Worm (Caenorhabditis elegans) whole organism, L2 larva: ENCODE measurements around the gene Y38A10A.2.

Experiments
- C34F6.9 ChIP-seq: fragments of 150-350 bp; optimal IDR thresholded peaks from 2 replicates; lab custom pipeline; 2014; ENCODE audit warnings: missing biosample characterization, missing genetic modification characterization
- R02D3.7 ChIP-seq: fragments of 150-350 bp; optimal IDR thresholded peaks from 2 replicates; lab custom pipeline; 2014; ENCODE audit warnings: missing biosample characterization, missing genetic modification characterization
- Y55F3AM.14 ChIP-seq: fragments of 200-800 bp; sonication (Bioruptor generic); optimal IDR thresholded peaks from 2 replicates; lab custom pipeline; 2018; ENCODE audit warnings: mild to moderate bottlenecking, missing genetic modification characterization, missing compliant biosample characterization
- ZK546.5 ChIP-seq: sonication (generic microtip); optimal IDR thresholded peaks from 2 replicates; lab custom pipeline; 2017; ENCODE audit warnings: missing biosample characterization, missing genetic modification characterization
- alr-1 ChIP-seq: fragments of 150-350 bp; optimal IDR thresholded peaks from 2 replicates; lab custom pipeline; 2014; ENCODE audit warnings: missing biosample characterization, missing genetic modification characterization
- ama-1 ChIP-seq: fragments of 150-350 bp; optimal IDR thresholded peaks from 2 replicates; lab custom pipeline; 2018; ENCODE audit warnings: inconsistent platforms
- blmp-1 ChIP-seq: sonication (generic microtip); optimal IDR thresholded peaks from 2 replicates; lab custom pipeline; 2017; ENCODE audit warnings: missing genetic modification characterization, mild to moderate bottlenecking, missing compliant biosample characterization, antibody characterized with exemption, moderate library complexity; ENCODE audit not compliant: insufficient read depth
- ceh-16 ChIP-seq: fragments of 150-350 bp; optimal IDR thresholded peaks from 2 replicates; lab custom pipeline; 2014; ENCODE audit warnings: missing biosample characterization, missing genetic modification characterization
- crh-2 ChIP-seq: sonication (generic microtip); optimal IDR thresholded peaks from 2 replicates; lab custom pipeline; 2017; ENCODE audit warnings: missing biosample characterization, missing genetic modification characterization
- egl-27 ChIP-seq: sonication (generic microtip); optimal IDR thresholded peaks from 3 replicates; lab custom pipeline; 2017; ENCODE audit warnings: missing biosample characterization, missing genetic modification reagents, missing genetic modification characterization
- elt-3 ChIP-seq: sonication (generic microtip); optimal IDR thresholded peaks from 2 replicates; lab custom pipeline; 2017; ENCODE audit warnings: missing biosample characterization, missing genetic modification characterization
- gmeb-1 ChIP-seq: fragments of 150-350 bp; optimal IDR thresholded peaks from 2 replicates; lab custom pipeline; 2014; ENCODE audit warnings: missing biosample characterization, missing genetic modification characterization
- lin-39 ChIP-seq: fragments of 150-350 bp; optimal IDR thresholded peaks from 2 replicates; lab custom pipeline; 2014; ENCODE audit warnings: missing biosample characterization, missing genetic modification reagents, missing genetic modification characterization
- lsy-2 ChIP-seq, 2 experiments: fragments of 150-350 bp in 1 of 2; sonication (generic microtip) in 1 of 2; optimal IDR thresholded peaks; 2 replicates each; lab custom pipeline; 2014 to 2017; ENCODE audit warnings: missing biosample characterization in 2 of 2, missing genetic modification characterization in 2 of 2
- mbf-1 ChIP-seq: sonication (generic microtip); optimal IDR thresholded peaks from 2 replicates; lab custom pipeline; 2017; ENCODE audit warnings: missing biosample characterization, missing genetic modification characterization
- mdl-1 ChIP-seq, 2 experiments: fragments of 150-350 bp in 1 of 2; sonication (generic microtip) in 1 of 2; optimal IDR thresholded peaks; 2 replicates each; lab custom pipeline; 2017; ENCODE audit warnings: missing biosample characterization in 2 of 2, missing genetic modification characterization in 2 of 2
- nhr-10 ChIP-seq: sonication (generic microtip); optimal IDR thresholded peaks from 2 replicates; lab custom pipeline; 2017; ENCODE audit warnings: missing biosample characterization, missing genetic modification characterization
- nhr-11 ChIP-seq: fragments of 150-350 bp; optimal IDR thresholded peaks from 2 replicates; lab custom pipeline; 2014; ENCODE audit warnings: missing biosample characterization, missing genetic modification characterization
- nhr-12 ChIP-seq: fragments of 150-350 bp; optimal IDR thresholded peaks from 2 replicates; lab custom pipeline; 2014; ENCODE audit warnings: missing biosample characterization, missing genetic modification characterization
- nhr-21 ChIP-seq: fragments of 150-350 bp; optimal IDR thresholded peaks from 2 replicates; lab custom pipeline; 2014; ENCODE audit warnings: missing biosample characterization, missing genetic modification characterization
- nhr-23 ChIP-seq: fragments of 150-350 bp; optimal IDR thresholded peaks from 2 replicates; lab custom pipeline; 2014; ENCODE audit warnings: missing biosample characterization, missing genetic modification reagents, missing genetic modification characterization
- nhr-237 ChIP-seq: fragments of 150-350 bp; optimal IDR thresholded peaks from 2 replicates; lab custom pipeline; 2014; ENCODE audit warnings: missing biosample characterization, missing genetic modification characterization
- nhr-25 ChIP-seq: fragments of 150-350 bp; sonication (generic microtip); optimal IDR thresholded peaks from 3 replicates; lab custom pipeline; 2014; ENCODE audit warnings: missing biosample characterization, missing genetic modification characterization
- nhr-6 ChIP-seq: fragments of 150-350 bp; optimal IDR thresholded peaks from 2 replicates; lab custom pipeline; 2014; ENCODE audit warnings: missing biosample characterization, missing genetic modification characterization
- nhr-77 ChIP-seq: fragments of 150-350 bp; optimal IDR thresholded peaks from 2 replicates; lab custom pipeline; 2014; ENCODE audit warnings: missing biosample characterization, missing genetic modification characterization
- peb-1 ChIP-seq: fragments of 150-350 bp; optimal IDR thresholded peaks from 2 replicates; lab custom pipeline; 2014; ENCODE audit warnings: missing biosample characterization, missing genetic modification characterization
- sem-4 ChIP-seq: fragments of 150-350 bp; optimal IDR thresholded peaks from 2 replicates; lab custom pipeline; 2014; ENCODE audit warnings: missing biosample characterization, missing genetic modification reagents, missing genetic modification characterization
- skn-1 ChIP-seq: sonication (generic microtip); optimal IDR thresholded peaks from 2 replicates; lab custom pipeline; 2017; ENCODE audit warnings: missing biosample characterization, missing genetic modification characterization
- sma-3 ChIP-seq: sonication (generic microtip); optimal IDR thresholded peaks from 2 replicates; lab custom pipeline; 2016; ENCODE audit warnings: missing genetic modification reagents, missing genetic modification characterization, missing compliant biosample characterization
- sma-9 ChIP-seq, 2 experiments: fragments of 150-350 bp in 1 of 2; sonication (generic microtip) in 1 of 2; optimal IDR thresholded peaks; 2 replicates each; lab custom pipeline; 2014 to 2016; ENCODE audit warnings: missing genetic modification characterization in 2 of 2, mild to moderate bottlenecking in 1 of 2, missing biosample characterization in 1 of 2, missing compliant biosample characterization in 1 of 2, missing genetic modification reagents in 1 of 2, moderate library complexity in 1 of 2
- unc-55 ChIP-seq: fragments of 150-350 bp; sonication (generic microtip); optimal IDR thresholded peaks from 3 replicates; lab custom pipeline; 2014; ENCODE audit warnings: missing biosample characterization, missing genetic modification reagents, missing genetic modification characterization
- unc-62 ChIP-seq: fragments of 150-350 bp; optimal IDR thresholded peaks from 2 replicates; lab custom pipeline; 2014; ENCODE audit warnings: missing biosample characterization, missing genetic modification reagents, missing genetic modification characterization
- zag-1 ChIP-seq: fragments of 150-350 bp; optimal IDR thresholded peaks from 2 replicates; lab custom pipeline; 2014; ENCODE audit warnings: missing biosample characterization, missing genetic modification characterization
- ztf-11 ChIP-seq: sonication (generic microtip); optimal IDR thresholded peaks from 2 replicates; lab custom pipeline; 2017; ENCODE audit warnings: missing biosample characterization, missing genetic modification characterization

The Y38A10A.2 gene

DNA sequence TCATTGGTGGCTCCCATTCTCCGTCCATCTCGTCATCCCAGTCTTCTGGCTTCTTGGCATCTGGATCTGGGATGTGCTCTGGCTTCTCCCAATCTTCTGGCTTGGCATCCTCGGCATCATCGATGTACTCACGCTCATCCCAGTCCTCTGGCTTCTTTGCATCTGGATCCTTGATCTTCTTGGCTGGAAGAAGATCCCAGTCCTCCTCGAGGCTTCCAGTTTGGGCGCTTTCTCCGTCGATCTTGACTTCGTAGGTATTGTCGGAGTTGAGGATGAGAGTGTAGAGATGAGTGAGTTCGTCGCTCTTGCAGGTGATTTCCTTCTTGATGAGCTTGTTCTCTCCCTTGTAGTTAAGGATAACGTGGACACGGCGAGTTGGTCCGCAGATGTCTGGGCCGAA, 36.4 kb upstream of the Y38A10A.2 start:
- no peak for TF ChIP-seq nhr-6 (tag; lab: Kevin White, UChicago)
- no peak for TF ChIP-seq nhr-23
- TF ChIP-seq sma-9 (GFP tag; optimal IDR thresholded peaks at IDR 0.05; lab: Kevin White, UChicago) = no peak
- no peak for TF ChIP-seq sma-9 (tag; optimal IDR thresholded peaks at IDR 0.05; lab: Kevin White, UChicago)
- no peak for TF ChIP-seq nhr-25
- TF ChIP-seq peb-1 (tag; lab: Kevin White, UChicago) = no peak
- TF ChIP-seq nhr-77 = no peak
- no peak for TF ChIP-seq mbf-1 (tag; lab: Kevin White, UChicago)
- no peak for TF ChIP-seq nhr-237 (tag; lab: Kevin White, UChicago)
- TF ChIP-seq alr-1 = no peak
- TF ChIP-seq nhr-21 (tag; lab: Kevin White, UChicago) = no peak
- no peak for TF ChIP-seq egl-27 (tag; lab: Kevin White, UChicago)
- no peak for TF ChIP-seq elt-3
- TF ChIP-seq unc-62 (GFP tag; lab: Kevin White, UChicago) = no peak
- no peak for TF ChIP-seq unc-55 (GFP tag; lab: Kevin White, UChicago)
- no peak for TF ChIP-seq R02D3.7 (tag; lab: Kevin White, UChicago)
- no peak for TF ChIP-seq mdl-1 (tag; optimal IDR thresholded peaks at IDR 0.05; lab: Kevin White, UChicago)
- no peak for TF ChIP-seq ZK546.5 (tag; lab: Kevin White, UChicago)
- no peak for TF ChIP-seq nhr-10 (tag; lab: Kevin White, UChicago)

DNA sequence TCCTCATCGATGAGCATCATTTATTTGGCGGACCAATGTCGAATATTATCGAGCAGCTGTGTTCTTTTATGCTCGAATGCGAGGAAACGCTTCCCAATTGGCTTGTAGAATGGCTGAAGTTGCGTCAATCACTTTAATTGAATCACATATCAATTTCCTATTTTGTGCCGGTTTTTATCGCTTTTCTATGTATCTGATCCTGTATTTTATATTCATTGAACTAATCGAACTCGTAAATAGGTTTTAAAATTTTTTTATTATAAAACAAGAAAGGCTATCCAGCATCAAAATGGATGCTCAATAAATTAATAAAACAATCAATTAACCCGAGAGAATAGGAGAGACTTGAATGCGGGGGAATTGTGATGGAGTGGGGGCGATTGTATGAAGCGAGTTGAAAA, 35.5 kb upstream of the Y38A10A.2 start:
- peak; percentile 22 for TF ChIP-seq sma-9 (GFP tag; optimal IDR thresholded peaks at IDR 0.05; lab: Kevin White, UChicago)
- TF ChIP-seq sma-9 (tag; optimal IDR thresholded peaks at IDR 0.05; lab: Kevin White, UChicago) = no peak
- TF ChIP-seq lsy-2 (tag; optimal IDR thresholded peaks at IDR 0.05; lab: Kevin White, UChicago) = peak in 1 of 2 experiments; percentile 39
- no peak for TF ChIP-seq nhr-25
- TF ChIP-seq sma-3 (GFP tag; lab: Kevin White, UChicago) = no peak
- no peak for TF ChIP-seq blmp-1
- TF ChIP-seq gmeb-1 (tag; lab: Kevin White, UChicago) = peak; percentile 28
- TF ChIP-seq crh-2 (tag; lab: Kevin White, UChicago) = peak; percentile 51
- peak; percentile 4 for TF ChIP-seq nhr-11 (tag; lab: Kevin White, UChicago)
- TF ChIP-seq ama-1 (lab: Kevin White, UChicago) = peak; percentile 58
- no peak for TF ChIP-seq ztf-11
- TF ChIP-seq elt-3 = no peak
- TF ChIP-seq peb-1 (tag; lab: Kevin White, UChicago) = no peak
- no peak for TF ChIP-seq mbf-1 (tag; lab: Kevin White, UChicago)
- no peak for TF ChIP-seq Y55F3AM.14 (GFP tag; lab: Kevin White, UChicago)
- no peak for TF ChIP-seq nhr-23
- no peak for TF ChIP-seq alr-1
- TF ChIP-seq nhr-12 (tag; lab: Kevin White, UChicago) = no peak
- no peak for TF ChIP-seq unc-55 (GFP tag; lab: Kevin White, UChicago)
- TF ChIP-seq nhr-237 (tag; lab: Kevin White, UChicago) = no peak

DNA sequence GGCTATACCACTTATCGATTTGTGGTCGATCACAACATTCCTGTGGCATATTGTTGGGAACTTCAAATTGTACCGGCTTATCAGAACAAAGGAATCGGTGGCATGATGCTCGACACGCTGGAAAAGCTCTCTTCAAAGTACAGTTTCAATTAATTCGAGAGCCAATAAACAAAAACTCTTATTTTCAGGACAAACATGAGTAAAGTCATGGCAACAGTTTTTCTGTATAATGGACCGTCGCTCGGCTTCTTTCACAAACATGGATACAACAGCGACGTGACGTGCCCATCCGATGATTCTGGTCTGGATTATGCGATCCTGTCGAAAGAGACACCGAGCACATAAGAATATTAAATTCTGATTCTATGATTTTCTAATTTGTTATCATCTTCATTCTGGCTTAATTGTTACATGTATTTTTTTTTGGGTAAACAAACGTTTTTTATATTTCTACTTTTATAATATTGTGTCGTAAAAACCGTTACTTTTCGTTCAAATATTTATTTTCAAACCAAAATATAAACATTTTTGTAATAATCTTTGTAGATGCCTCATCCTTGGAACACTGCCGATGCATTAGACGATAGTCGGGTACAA, 33.4 kb upstream of the Y38A10A.2 start, which contains the start of gene smut-1:
smut-1 (plus strand) TSS at position 547 of the 597 bp plus-strand sequence.
- no peak for TF ChIP-seq sem-4 (tag; lab: Kevin White, UChicago)
- no peak for TF ChIP-seq skn-1 (tag; lab: Kevin White, UChicago)

DNA sequence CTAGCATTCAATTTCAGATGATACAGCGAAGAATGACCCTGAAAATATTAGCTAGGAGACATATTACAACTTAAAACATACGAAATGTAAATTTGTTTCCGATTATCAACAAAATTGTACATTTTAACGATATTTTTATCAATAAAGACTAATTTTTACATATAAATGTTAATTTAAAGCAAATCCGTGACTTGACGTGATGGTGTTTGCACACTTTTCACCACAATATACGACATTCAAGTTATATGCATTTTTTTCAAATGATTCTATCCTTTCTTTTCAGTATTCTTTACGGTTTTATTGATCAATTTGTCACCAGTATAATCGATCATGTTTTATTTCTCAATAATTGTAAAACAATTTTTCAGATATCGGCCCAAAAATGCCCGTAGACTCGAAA, 32.6 kb upstream of the Y38A10A.2 start, which contains the start of gene Y38A10A.7:
Y38A10A.7 (plus strand) TSS at position 369 of the 400 bp plus-strand sequence.
- TF ChIP-seq ceh-16 (tag; lab: Kevin White, UChicago) (no peak), lin-39 (tag; lab: Kevin White, UChicago) (no peak), unc-55 (GFP tag; lab: Kevin White, UChicago) (peak; percentile 36), C34F6.9 (tag; lab: Kevin White, UChicago) (peak; percentile 61), crh-2 (tag; lab: Kevin White, UChicago) (peak; percentile 9), lsy-2 (tag; optimal IDR thresholded peaks at IDR 0.05; lab: Kevin White, UChicago) (peak in 1 of 2 experiments; percentile 47), gmeb-1 (tag; lab: Kevin White, UChicago) (peak; percentile 8), zag-1 (tag; lab: Kevin White, UChicago) (no peak)
